Worm (Caenorhabditis elegans): ENCODE measurements around the gene ZK809.9.

The ZK809.9 gene

ce11 chrIV:11650344-11650743 is 14.8 kb upstream of the ZK809.9 start:
- TF ChIP-seq tlp-1 (tag; optimal IDR thresholded peaks at IDR 0.05) (no peak), fkh-10 (GFP tag; optimal IDR thresholded peaks at IDR 0.05) (no peak), efl-1 (optimal IDR thresholded peaks at IDR 0.05) (no peak), efl-1 (GFP tag; optimal IDR thresholded peaks at IDR 0.05 in 1 of 2) (no peak), nhr-47 (tag; optimal IDR thresholded peaks at IDR 0.05) (no peak), efl-3 (GFP tag; optimal IDR thresholded peaks at IDR 0.05) (no peak), vab-15 (tag; optimal IDR thresholded peaks at IDR 0.05) (no peak), unc-130 (tag; optimal IDR thresholded peaks at IDR 0.05) (no peak), unc-86 (tag; optimal IDR thresholded peaks at IDR 0.05) (no peak), alr-1 (tag; optimal IDR thresholded peaks at IDR 0.05; ENCODE audit: borderline replicate concordance) (no peak), ztf-4 (tag; optimal IDR thresholded peaks at IDR 0.05) (no peak), nhr-19 (GFP tag; conservative IDR thresholded peaks at IDR 0.05) (no peak), isw-1 (GFP tag; IDR thresholded peaks at IDR 0.05) (no peak), pax-3 (tag; optimal IDR thresholded peaks at IDR 0.05) (no peak), zag-1 (tag; optimal IDR thresholded peaks at IDR 0.05) (no peak)

- TF ChIP-seq ama-1 (optimal IDR thresholded peaks at IDR 0.05): no peak
- no peak for TF ChIP-seq hlh-17 (GFP tag; optimal IDR thresholded peaks at IDR 0.05; ENCODE audit: borderline replicate concordance)
- no peak for TF ChIP-seq tbx-2 (tag; optimal IDR thresholded peaks at IDR 0.05)
- peak in 1 of 3 experiments; percentile 11 for TF ChIP-seq dpl-1 (GFP tag; optimal IDR thresholded peaks at IDR 0.05)
- TF ChIP-seq elt-2 (tag; optimal IDR thresholded peaks at IDR 0.05): no peak
- peak in 1 of 2 experiments; percentile 11 for TF ChIP-seq lin-35 (GFP tag; optimal IDR thresholded peaks at IDR 0.05)
- no peak for TF ChIP-seq ets-5 (GFP tag; IDR thresholded peaks at IDR 0.05)
- no peak for TF ChIP-seq mef-2 (tag; optimal IDR thresholded peaks at IDR 0.05)
- TF ChIP-seq snu-23 (GFP tag; optimal IDR thresholded peaks at IDR 0.05): peak; percentile 20
- no peak for TF ChIP-seq nhr-28 (tag; optimal IDR thresholded peaks at IDR 0.05)
- TF ChIP-seq lsy-2 (tag; optimal IDR thresholded peaks at IDR 0.05): peak in 1 of 2 experiments; percentile 24
- no peak for TF ChIP-seq jun-1 (tag; optimal IDR thresholded peaks at IDR 0.05)
- TF ChIP-seq irx-1 (tag; optimal IDR thresholded peaks at IDR 0.05): no peak
These were observed 13.1 kb upstream of the ZK809.9 start, which contains the start of the genes acl-3 and ndub-6 for ce11 chrIV:11651965-11652453. Gene acl-3, minus strand, starts transcription at chrIV:11652023. Gene ndub-6, plus strand, starts transcription at chrIV:11652403.

ce11 chrIV:11655370-11655769 is 9.7 kb upstream of the ZK809.9 start, which contains the start of gene ent-1:
Gene ent-1, minus strand, starts transcription at chrIV:11655470.
- TF ChIP-seq alr-1 (tag; optimal IDR thresholded peaks at IDR 0.05; ENCODE audit: borderline replicate concordance): no peak
- peak in 1 of 2 experiments; percentile 26 for TF ChIP-seq lsy-2 (tag; optimal IDR thresholded peaks at IDR 0.05)
- no peak for TF ChIP-seq ceh-82 (tag; optimal IDR thresholded peaks at IDR 0.05)
- no peak for TF ChIP-seq lin-14 (GFP tag; optimal IDR thresholded peaks at IDR 0.05)
- TF ChIP-seq dsc-1 (tag; optimal IDR thresholded peaks at IDR 0.05): no peak
- TF ChIP-seq ces-1 (GFP tag; optimal IDR thresholded peaks at IDR 0.05): no peak

- TF ChIP-seq zip-4 (GFP tag; optimal IDR thresholded peaks at IDR 0.05) (no peak), nhr-71 (tag; optimal IDR thresholded peaks at IDR 0.05) (peak; percentile 0), efl-1 (optimal IDR thresholded peaks at IDR 0.05) (no peak), efl-1 (GFP tag; optimal IDR thresholded peaks at IDR 0.05 in 1 of 2) (peak in 1 of 2 experiments; percentile 72), ceh-82 (tag; optimal IDR thresholded peaks at IDR 0.05) (no peak), blmp-1 (tag; optimal IDR thresholded peaks at IDR 0.05) (peak; percentile 24), nhr-77 (tag; optimal IDR thresholded peaks at IDR 0.05) (no peak), nhr-85 (tag) (no peak), pqm-1 (tag; optimal IDR thresholded peaks at IDR 0.05) (no peak), lsy-2 (tag; optimal IDR thresholded peaks at IDR 0.05) (peak in 1 of 2 experiments; percentile 41), nhr-28 (tag; optimal IDR thresholded peaks at IDR 0.05) (no peak), fkh-10 (GFP tag; optimal IDR thresholded peaks at IDR 0.05) (no peak), skn-1 (tag; optimal IDR thresholded peaks at IDR 0.05) (peak; percentile 13), dpl-1 (GFP tag; optimal IDR thresholded peaks at IDR 0.05) (peak in 1 of 3 experiments; percentile 20), pag-3 (tag; optimal IDR thresholded peaks at IDR 0.05; ENCODE audit: borderline replicate concordance, insufficient read depth) (no peak), lin-35 (GFP tag; optimal IDR thresholded peaks at IDR 0.05) (peak in 1 of 2 experiments; percentile 10)
These were observed 8.8 kb upstream of the ZK809.9 start, which contains the start of gene ZK809.5 for ce11 chrIV:11656144-11656780. Gene ZK809.5, plus strand, starts transcription at chrIV:11656730.

Measured in whole organism, L1 larva.